Worm (Caenorhabditis elegans) whole organism, late embryonic: Measurements from ENCODE around the gene faah-6.

Experiments
- lim-6 ChIP-seq: sonication (generic microtip); optimal IDR thresholded peaks from 2 replicates; lab custom pipeline; 2016; ENCODE audit warnings: missing genetic modification characterization, missing compliant biosample characterization
- ztf-16 ChIP-seq: sonication (generic microtip); optimal IDR thresholded peaks from 2 replicates; lab custom pipeline; 2017; ENCODE audit warnings: missing genetic modification characterization, missing compliant biosample characterization

ce11 chrIII:11692380-11692779, 42.1 kb downstream of the faah-6 start:
- TF ChIP-seq lim-6 (tag; lab: Kevin White, UChicago) (no peak), ztf-16 (no peak)
